Worm (Caenorhabditis elegans) whole organism, young adult: ENCODE results near the gene ZK353.4.

Experiments used
- C06A6.2 ChIP-seq: fragments of 200-800 bp; sonication (Bioruptor generic); conservative IDR thresholded peaks from 2 replicates; pipeline ENCODE4 v1.3.6; 2022; ENCODE audit warnings: missing genetic modification characterization, missing compliant biosample characterization
- C17E4.6 ChIP-seq: fragments of 200-800 bp; sonication (Bioruptor generic); IDR thresholded peaks from 2 replicates; pipeline ENCODE4 v1.3.6; 2022; ENCODE audit warnings: missing genetic modification reagents, missing genetic modification characterization, missing compliant biosample characterization
- F23B12.7 ChIP-seq: sonication (generic microtip); optimal IDR thresholded peaks from 2 replicates; lab custom pipeline; 2017; ENCODE audit warnings: missing genetic modification characterization, mild to moderate bottlenecking, missing compliant biosample characterization, antibody characterized with exemption, moderate library complexity; ENCODE audit not compliant: insufficient read depth
- Y53G8AR.9 ChIP-seq: fragments of 200-800 bp; sonication (Bioruptor generic); conservative IDR thresholded peaks from 2 replicates; pipeline ENCODE4 v1.3.6; 2022; ENCODE audit warnings: missing genetic modification reagents, missing genetic modification characterization, missing compliant biosample characterization
- ama-1 ChIP-seq, 3 experiments: fragments of 150-350 bp in 1 of 3; sonication (generic microtip) in 2 of 3; optimal IDR thresholded peaks; 2 replicates each; lab custom pipeline; 2014 to 2018; ENCODE audit warnings: missing biosample characterization in 2 of 3, missing genetic modification characterization in 2 of 3, missing genetic modification reagents in 2 of 3
- attf-6 ChIP-seq: fragments of 200-800 bp; sonication (Bioruptor generic); IDR thresholded peaks from 2 replicates; pipeline ENCODE4 v1.3.6; 2022; ENCODE audit warnings: missing genetic modification reagents, missing genetic modification characterization, missing compliant biosample characterization
- chd-7 ChIP-seq: sonication (generic microtip); optimal IDR thresholded peaks from 2 replicates; lab custom pipeline; 2016; ENCODE audit warnings: mild to moderate bottlenecking, missing genetic modification characterization, moderate library complexity, missing compliant biosample characterization
- fkh-3 ChIP-seq: sonication (generic microtip); optimal IDR thresholded peaks from 2 replicates; lab custom pipeline; 2016; ENCODE audit warnings: mild to moderate bottlenecking, missing genetic modification characterization, missing compliant biosample characterization
- hsf-1 ChIP-seq: fragments of 200-800 bp; sonication (Bioruptor generic); IDR thresholded peaks from 2 replicates; pipeline ENCODE4 v1.3.6; 2022; ENCODE audit warnings: missing genetic modification reagents, missing genetic modification characterization, missing compliant biosample characterization
- nhr-90 ChIP-seq: sonication (generic microtip); optimal IDR thresholded peaks from 2 replicates; lab custom pipeline; 2016; ENCODE audit warnings: missing genotype, mild to moderate bottlenecking, missing genetic modification characterization, missing compliant biosample characterization
- pha-4 ChIP-seq: fragments of 150-350 bp; sonication (generic microtip); optimal IDR thresholded peaks from 2 replicates; lab custom pipeline; 2014; ENCODE audit warnings: missing biosample characterization, missing genetic modification reagents, missing genetic modification characterization
- snpc-4 ChIP-seq, 5 experiments: fragments of 150-350 bp in 1 of 5; sonication (generic microtip) in 4 of 5; optimal IDR thresholded peaks; 2 replicates each; lab custom pipeline; 2014 to 2018; ENCODE audit warnings: missing genetic modification characterization in 5 of 5, missing biosample characterization in 3 of 5, antibody characterized with exemption in 2 of 5, mild to moderate bottlenecking in 2 of 5, missing compliant biosample characterization in 2 of 5, missing genotype in 2 of 5, moderate library complexity in 2 of 5, missing genetic modification reagents in 1 of 5
- unc-130 ChIP-seq: sonication (generic microtip); optimal IDR thresholded peaks from 2 replicates; lab custom pipeline; 2016; ENCODE audit warnings: missing genetic modification reagents, missing genetic modification characterization, missing compliant biosample characterization
- zfh-2 ChIP-seq: fragments of 200-800 bp; sonication (Bioruptor generic); conservative IDR thresholded peaks from 2 replicates; pipeline ENCODE4 v1.3.6; 2022; ENCODE audit warnings: missing genetic modification reagents, missing genetic modification characterization, missing compliant biosample characterization

- TF ChIP-seq pha-4 (tag; lab: Kevin White, UChicago) (no peak), chd-7 (tag; lab: Kevin White, UChicago) (no peak), nhr-90 (no peak), unc-130 (GFP tag; lab: Kevin White, UChicago) (no peak), fkh-3 (tag; lab: Kevin White, UChicago) (no peak), ama-1 (optimal IDR thresholded peaks at IDR 0.05; lab: Kevin White, UChicago) (no peak), ama-1 (GFP tag; optimal IDR thresholded peaks at IDR 0.05; lab: Kevin White, UChicago) (no peak), C17E4.6 (GFP tag; lab: Robert Waterston, UW) (no peak), C06A6.2 (GFP tag; lab: Robert Waterston, UW) (no peak), zfh-2 (GFP tag; lab: Robert Waterston, UW) (no peak), F23B12.7 (no peak), snpc-4 (GFP tag; optimal IDR thresholded peaks at IDR 0.05; lab: Kevin White, UChicago) (no peak), snpc-4 (tag; optimal IDR thresholded peaks at IDR 0.05; lab: Kevin White, UChicago) (no peak), attf-6 (GFP tag; lab: Robert Waterston, UW) (no peak), Y53G8AR.9 (no peak), hsf-1 (GFP tag; lab: Robert Waterston, UW) (no peak)
Observed at ce11 chrIII:8403507-8403906, 14.1 kb upstream of the ZK353.4 start, which contains the start of gene cutc-1.
